Worm (Caenorhabditis elegans) whole organism, young adult: ENCODE results near the gene srz-1.

Experiments
- ceh-91 ChIP-seq: fragments of 200-800 bp; sonication (Bioruptor generic); IDR thresholded peaks from 2 replicates; pipeline ENCODE4 v1.3.6; 2022; ENCODE audit warnings: missing genetic modification reagents, missing genetic modification characterization, missing compliant biosample characterization
- dpl-1 ChIP-seq: fragments of 150-350 bp; optimal IDR thresholded peaks from 2 replicates; lab custom pipeline; 2014; ENCODE audit warnings: missing biosample characterization, missing genetic modification reagents, missing genetic modification characterization
- madf-10 ChIP-seq: sonication (generic microtip); optimal IDR thresholded peaks from 2 replicates; lab custom pipeline; 2016; ENCODE audit warnings: mild to moderate bottlenecking, missing genetic modification characterization, missing compliant biosample characterization
- nfya-1 ChIP-seq: sonication (generic microtip); optimal IDR thresholded peaks from 2 replicates; lab custom pipeline; 2017; ENCODE audit warnings: antibody characterized with exemption, missing compliant biosample characterization, missing genetic modification characterization, borderline replicate concordance; ENCODE audit not compliant: insufficient read depth
- nhr-90 ChIP-seq: sonication (generic microtip); optimal IDR thresholded peaks from 2 replicates; lab custom pipeline; 2016; ENCODE audit warnings: missing genotype, mild to moderate bottlenecking, missing genetic modification characterization, missing compliant biosample characterization

DNA sequence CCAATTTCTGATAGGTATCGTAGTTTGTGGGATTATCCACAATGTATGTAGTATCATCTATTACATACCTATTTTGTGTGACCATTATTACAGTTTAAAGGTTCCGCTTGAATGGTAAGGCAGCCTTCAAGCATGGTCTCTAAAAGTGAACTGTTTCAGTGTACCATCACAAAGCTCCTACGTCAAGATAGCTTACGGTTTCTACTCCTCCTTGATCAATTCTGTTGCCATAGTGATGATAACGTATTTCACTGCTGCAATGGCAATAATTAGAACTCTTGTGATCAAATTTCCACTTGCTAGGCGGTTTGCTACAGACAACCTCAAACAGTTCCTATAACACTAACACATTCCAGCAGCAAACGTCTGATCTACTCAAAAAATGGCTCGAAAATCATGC is 7.7 kb downstream of the srz-1 start:
- no peak for TF ChIP-seq dpl-1 (GFP tag; lab: Kevin White, UChicago)
- no peak for TF ChIP-seq madf-10
- no peak for TF ChIP-seq nfya-1 (tag; lab: Kevin White, UChicago)
- TF ChIP-seq ceh-91 (GFP tag; lab: Robert Waterston, UW), result no peak
- TF ChIP-seq nhr-90 (tag; lab: Kevin White, UChicago), result no peak
